Worm (Caenorhabditis elegans) whole organism, L1 larva: ENCODE measurements around the gene rnp-5.

Source experiments
- C16A3.4 ChIP-seq: fragments of 150-350 bp; optimal IDR thresholded peaks from 2 replicates; lab custom pipeline; 2014; ENCODE audit warnings: missing biosample characterization, missing genetic modification characterization
- C34B4.2 ChIP-seq: sonication (generic microtip); optimal IDR thresholded peaks from 2 replicates; lab custom pipeline; 2017; ENCODE audit warnings: mild to moderate bottlenecking, missing genetic modification characterization, missing compliant biosample characterization
- F16B12.6 ChIP-seq: fragments of 150-350 bp; optimal IDR thresholded peaks from 2 replicates; lab custom pipeline; 2014; ENCODE audit warnings: missing biosample characterization, missing genetic modification characterization
- ama-1 ChIP-seq: fragments of 150-350 bp; optimal IDR thresholded peaks from 2 replicates; lab custom pipeline; 2014
- blmp-1 ChIP-seq: fragments of 150-350 bp; optimal IDR thresholded peaks from 2 replicates; lab custom pipeline; 2014; ENCODE audit warnings: missing biosample characterization, missing genetic modification characterization
- ceh-8 ChIP-seq: fragments of 200-800 bp; sonication (Bioruptor generic); optimal IDR thresholded peaks from 2 replicates; lab custom pipeline; 2018; ENCODE audit warnings: mild to moderate bottlenecking, missing genetic modification characterization, moderate library complexity, missing compliant biosample characterization
- ceh-90 ChIP-seq: sonication (generic microtip); optimal IDR thresholded peaks from 2 replicates; lab custom pipeline; 2016; ENCODE audit warnings: missing genetic modification characterization, missing compliant biosample characterization
- ces-1 ChIP-seq: fragments of 150-350 bp; optimal IDR thresholded peaks from 2 replicates; lab custom pipeline; 2014; ENCODE audit warnings: missing biosample characterization, missing genetic modification reagents, missing genetic modification characterization
- efl-1 ChIP-seq, 4 experiments: fragments of 150-350 bp; optimal IDR thresholded peaks in 3 of 4; peaks in 1 of 4; 1 replicate in 1 of 4; 2 replicates in 3 of 4; lab custom pipeline; 2014; ENCODE audit warnings: missing biosample characterization in 2 of 4, missing genetic modification characterization in 2 of 4, missing genetic modification reagents in 2 of 4
- efl-3 ChIP-seq: fragments of 200-800 bp; sonication (Bioruptor generic); optimal IDR thresholded peaks from 2 replicates; lab custom pipeline; 2018; ENCODE audit warnings: mild to moderate bottlenecking, missing genetic modification characterization, missing compliant biosample characterization
- elt-2 ChIP-seq: sonication (generic microtip); optimal IDR thresholded peaks from 2 replicates; lab custom pipeline; 2016; ENCODE audit warnings: missing genetic modification characterization, mild to moderate bottlenecking, inconsistent platforms, missing compliant biosample characterization, missing genetic modification reagents
- fkh-10 ChIP-seq: sonication (generic microtip); optimal IDR thresholded peaks from 2 replicates; lab custom pipeline; 2017; ENCODE audit warnings: missing biosample characterization, missing genetic modification reagents, missing genetic modification characterization
- fkh-8 ChIP-seq: sonication (generic microtip); optimal IDR thresholded peaks from 2 replicates; lab custom pipeline; 2016; ENCODE audit warnings: mild to moderate bottlenecking, missing genetic modification characterization, missing compliant biosample characterization
- fos-1 ChIP-seq: fragments of 150-350 bp; optimal IDR thresholded peaks from 2 replicates; lab custom pipeline; 2014; ENCODE audit warnings: missing biosample characterization, missing genetic modification characterization
- hlh-17 ChIP-seq: fragments of 200-800 bp; sonication (Bioruptor generic); optimal IDR thresholded peaks from 2 replicates; lab custom pipeline; 2018; ENCODE audit warnings: missing genetic modification characterization, mild to moderate bottlenecking, missing compliant biosample characterization, moderate library complexity, borderline replicate concordance
- hlh-4 ChIP-seq: sonication (generic microtip); optimal IDR thresholded peaks from 2 replicates; lab custom pipeline; 2016; ENCODE audit warnings: mild to moderate bottlenecking, missing genetic modification characterization, missing compliant biosample characterization
- jun-1 ChIP-seq: fragments of 150-350 bp; optimal IDR thresholded peaks from 2 replicates; lab custom pipeline; 2014; ENCODE audit warnings: missing biosample characterization, missing genetic modification reagents, missing genetic modification characterization
- lin-13 ChIP-seq: fragments of 150-350 bp; optimal IDR thresholded peaks from 2 replicates; lab custom pipeline; 2014; ENCODE audit warnings: missing biosample characterization, missing genetic modification reagents, missing genetic modification characterization
- lin-14 ChIP-seq: fragments of 200-800 bp; sonication (Bioruptor generic); optimal IDR thresholded peaks from 2 replicates; lab custom pipeline; 2018; ENCODE audit warnings: mild to moderate bottlenecking, missing genetic modification characterization, moderate library complexity, missing compliant biosample characterization
- lin-35 ChIP-seq, 2 experiments: fragments of 150-350 bp; optimal IDR thresholded peaks; 2 replicates each; lab custom pipeline; 2014; ENCODE audit warnings: missing biosample characterization in 2 of 2, missing genetic modification characterization in 2 of 2, missing genetic modification reagents in 2 of 2
- lin-39 ChIP-seq: fragments of 150-350 bp; optimal IDR thresholded peaks from 2 replicates; lab custom pipeline; 2014; ENCODE audit warnings: missing biosample characterization, missing genetic modification reagents, missing genetic modification characterization
- lir-3 ChIP-seq: sonication (generic microtip); optimal IDR thresholded peaks from 2 replicates; lab custom pipeline; 2016; ENCODE audit warnings: mild to moderate bottlenecking, missing genetic modification characterization, moderate library complexity, missing compliant biosample characterization; ENCODE audit not compliant: poor library complexity
- lsy-2 ChIP-seq, 2 experiments: fragments of 150-350 bp; optimal IDR thresholded peaks; 2 replicates each; lab custom pipeline; 2014; ENCODE audit warnings: missing biosample characterization in 2 of 2, missing genetic modification characterization in 2 of 2
- mab-9 ChIP-seq: fragments of 200-800 bp; sonication (Bioruptor generic); IDR thresholded peaks from 2 replicates; pipeline ENCODE4 v1.3.6; 2022; ENCODE audit warnings: missing genetic modification reagents, missing genetic modification characterization, missing compliant biosample characterization
- mef-2 ChIP-seq: fragments of 150-350 bp; optimal IDR thresholded peaks from 2 replicates; lab custom pipeline; 2014; ENCODE audit warnings: missing biosample characterization, missing genetic modification characterization
- nhr-19 ChIP-seq: fragments of 200-800 bp; sonication (Bioruptor generic); conservative IDR thresholded peaks from 2 replicates; pipeline ENCODE4 v1.3.6; 2022; ENCODE audit warnings: missing genetic modification characterization, missing compliant biosample characterization
- nhr-20 ChIP-seq: sonication (generic microtip); optimal IDR thresholded peaks from 2 replicates; lab custom pipeline; 2016; ENCODE audit warnings: mild to moderate bottlenecking, missing genetic modification characterization, missing compliant biosample characterization
- nhr-237 ChIP-seq: fragments of 150-350 bp; optimal IDR thresholded peaks from 2 replicates; lab custom pipeline; 2014; ENCODE audit warnings: missing biosample characterization, missing genetic modification characterization
- nhr-28 ChIP-seq: fragments of 150-350 bp; optimal IDR thresholded peaks from 2 replicates; lab custom pipeline; 2014; ENCODE audit warnings: missing biosample characterization, missing genetic modification characterization
- nhr-47 ChIP-seq: sonication (generic microtip); optimal IDR thresholded peaks from 2 replicates; lab custom pipeline; 2016; ENCODE audit warnings: mild to moderate bottlenecking, missing genetic modification characterization, moderate library complexity, missing compliant biosample characterization
- nhr-71 ChIP-seq: sonication (generic microtip); optimal IDR thresholded peaks from 2 replicates; lab custom pipeline; 2016; ENCODE audit warnings: mild to moderate bottlenecking, missing genetic modification characterization, moderate library complexity, missing compliant biosample characterization
- nhr-76 ChIP-seq: sonication (generic microtip); optimal IDR thresholded peaks from 2 replicates; lab custom pipeline; 2017; ENCODE audit warnings: missing biosample characterization, missing genetic modification characterization
- nhr-77 ChIP-seq: fragments of 150-350 bp; optimal IDR thresholded peaks from 2 replicates; lab custom pipeline; 2014; ENCODE audit warnings: missing biosample characterization, missing genetic modification characterization
- nhr-85 ChIP-seq: sonication (generic microtip); peaks from one replicate; lab custom pipeline; 2016; ENCODE audit warnings: missing genetic modification characterization, inconsistent platforms, missing compliant biosample characterization
- pag-3 ChIP-seq: sonication (generic microtip); optimal IDR thresholded peaks from 2 replicates; lab custom pipeline; 2017; ENCODE audit warnings: missing genetic modification characterization, mild to moderate bottlenecking, missing compliant biosample characterization, antibody characterized with exemption, borderline replicate concordance; ENCODE audit not compliant: insufficient read depth
- pax-3 ChIP-seq: fragments of 200-800 bp; sonication (Bioruptor generic); optimal IDR thresholded peaks from 2 replicates; lab custom pipeline; 2018; ENCODE audit warnings: mild to moderate bottlenecking, missing genetic modification characterization, moderate library complexity, missing compliant biosample characterization
- pqm-1 ChIP-seq: sonication (generic microtip); optimal IDR thresholded peaks from 3 replicates; lab custom pipeline; 2017; ENCODE audit warnings: missing biosample characterization, missing genetic modification characterization
- snu-23 ChIP-seq: sonication (generic microtip); optimal IDR thresholded peaks from 2 replicates; lab custom pipeline; 2016; ENCODE audit warnings: missing genetic modification characterization, missing compliant biosample characterization
- sptf-1 ChIP-seq: fragments of 150-350 bp; optimal IDR thresholded peaks from 2 replicates; lab custom pipeline; 2014; ENCODE audit warnings: missing biosample characterization, missing genetic modification characterization
- swsn-7 ChIP-seq: sonication (generic microtip); optimal IDR thresholded peaks from 2 replicates; lab custom pipeline; 2016; ENCODE audit warnings: missing genetic modification characterization, missing compliant biosample characterization
- tlp-1 ChIP-seq: fragments of 150-350 bp; optimal IDR thresholded peaks from 2 replicates; lab custom pipeline; 2014; ENCODE audit warnings: missing biosample characterization, missing genetic modification characterization
- unc-130 ChIP-seq: fragments of 150-350 bp; optimal IDR thresholded peaks from 2 replicates; lab custom pipeline; 2017; ENCODE audit warnings: missing biosample characterization, missing genetic modification characterization, inconsistent platforms
- unc-30 ChIP-seq: sonication (generic microtip); optimal IDR thresholded peaks from 2 replicates; lab custom pipeline; 2017; ENCODE audit warnings: missing biosample characterization, missing genetic modification characterization
- unc-62 ChIP-seq: fragments of 150-350 bp; optimal IDR thresholded peaks from 2 replicates; lab custom pipeline; 2014; ENCODE audit warnings: missing biosample characterization, missing genetic modification reagents, missing genetic modification characterization
- unc-98 ChIP-seq: fragments of 200-800 bp; sonication (Bioruptor generic); IDR thresholded peaks from 2 replicates; pipeline ENCODE4 v1.3.6; 2022; ENCODE audit warnings: missing genetic modification characterization, missing compliant biosample characterization
- zag-1 ChIP-seq: fragments of 150-350 bp; optimal IDR thresholded peaks from 2 replicates; lab custom pipeline; 2014; ENCODE audit warnings: missing biosample characterization, missing genetic modification characterization
- zip-4 ChIP-seq: fragments of 200-800 bp; sonication (Bioruptor generic); optimal IDR thresholded peaks from 2 replicates; lab custom pipeline; 2018; ENCODE audit warnings: mild to moderate bottlenecking, missing genetic modification characterization, moderate library complexity, missing compliant biosample characterization
- ztf-11 ChIP-seq, 2 experiments: sonication (generic microtip); optimal IDR thresholded peaks; 2 replicates each; lab custom pipeline; 2016 to 2017; ENCODE audit warnings: missing genetic modification characterization in 2 of 2, missing biosample characterization in 1 of 2, missing compliant biosample characterization in 1 of 2
- ztf-4 ChIP-seq: fragments of 150-350 bp; optimal IDR thresholded peaks from 2 replicates; lab custom pipeline; 2014; ENCODE audit warnings: missing biosample characterization, missing genetic modification characterization

The rnp-5 gene

DNA sequence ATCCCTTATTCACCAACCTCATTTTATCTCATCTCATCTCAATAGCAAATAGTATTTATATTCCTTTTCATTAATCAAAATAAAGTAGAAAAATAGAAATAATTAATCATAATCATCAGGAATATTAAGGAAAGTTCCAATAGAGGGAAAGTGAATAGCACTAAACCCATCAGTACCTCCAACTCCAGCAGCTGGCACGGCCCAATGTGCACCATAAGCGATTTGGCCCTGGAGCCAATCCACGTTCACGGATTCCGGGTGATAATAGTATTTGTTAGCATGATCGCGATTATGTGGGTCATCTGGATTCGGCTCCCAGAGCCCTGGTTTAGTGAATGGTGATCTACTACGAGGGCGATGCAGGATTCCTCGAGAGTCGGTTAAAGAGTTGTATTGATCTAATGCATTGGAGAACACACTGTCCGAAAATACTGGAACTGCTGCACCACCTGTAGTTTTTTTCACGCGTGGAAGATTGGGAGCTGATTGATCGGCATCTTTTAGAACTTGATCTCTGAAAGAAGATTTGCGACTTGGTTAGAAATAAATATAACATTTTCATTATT lies 17.9 kb downstream of the rnp-5 start (continued):
- peak; percentile 51 for TF ChIP-seq nhr-77 (tag; lab: Kevin White, UChicago)
- TF ChIP-seq ama-1 (lab: Kevin White, UChicago), result peak; percentile 97
- TF ChIP-seq C16A3.4, result peak; percentile 23
- TF ChIP-seq fos-1 (tag; lab: Kevin White, UChicago), result peak; percentile 4
- TF ChIP-seq nhr-76 (tag; lab: Kevin White, UChicago), result no peak
- peak; percentile 11 for TF ChIP-seq lin-14 (GFP tag; lab: Kevin White, UChicago)
- TF ChIP-seq pqm-1 (tag; lab: Kevin White, UChicago), result no peak
- no peak for TF ChIP-seq tlp-1 (tag; lab: Kevin White, UChicago)
- TF ChIP-seq efl-1 (optimal IDR thresholded peaks at IDR 0.05; lab: Kevin White, UChicago), result peak; percentile 34 to 45
- TF ChIP-seq efl-1 (GFP tag; optimal IDR thresholded peaks at IDR 0.05 in 1 of 2; lab: Kevin White, UChicago), result no peak
- TF ChIP-seq nhr-28 (tag; lab: Kevin White, UChicago), result peak; percentile 7
- TF ChIP-seq lin-39 (tag; lab: Kevin White, UChicago), result no peak
- TF ChIP-seq unc-98 (GFP tag; lab: Robert Waterston, UW), result no peak
- TF ChIP-seq efl-3 (GFP tag; lab: Kevin White, UChicago), result no peak
- TF ChIP-seq mab-9 (GFP tag; lab: Robert Waterston, UW), result no peak
- TF ChIP-seq lin-35 (GFP tag; optimal IDR thresholded peaks at IDR 0.05; lab: Kevin White, UChicago), result peak in 1 of 2 experiments; percentile 19
- TF ChIP-seq swsn-7 (tag; lab: Kevin White, UChicago), result peak; percentile 7
- TF ChIP-seq nhr-85, result peak; percentile 75
- peak; percentile 40 to 64 for TF ChIP-seq lsy-2 (tag; optimal IDR thresholded peaks at IDR 0.05; lab: Kevin White, UChicago)
- TF ChIP-seq lin-13 (GFP tag; lab: Kevin White, UChicago), result no peak
- TF ChIP-seq unc-62 (GFP tag; lab: Kevin White, UChicago), result no peak
- peak; percentile 29 for TF ChIP-seq elt-2 (tag; lab: Kevin White, UChicago)
- no peak for TF ChIP-seq sptf-1 (tag; lab: Kevin White, UChicago)
- peak; percentile 81 for TF ChIP-seq ztf-4 (tag; lab: Kevin White, UChicago)
- TF ChIP-seq C34B4.2 (tag; lab: Kevin White, UChicago), result peak; percentile 55
- TF ChIP-seq mef-2 (tag; lab: Kevin White, UChicago), result no peak
- TF ChIP-seq ces-1 (GFP tag; lab: Kevin White, UChicago), result no peak
- TF ChIP-seq ztf-11 (tag; optimal IDR thresholded peaks at IDR 0.05; lab: Kevin White, UChicago), result peak in 1 of 2 experiments; percentile 63
- peak; percentile 68 for TF ChIP-seq jun-1 (tag; lab: Kevin White, UChicago)
- no peak for TF ChIP-seq lir-3 (tag; lab: Kevin White, UChicago)
- TF ChIP-seq nhr-71, result peak; percentile 75
- peak; percentile 24 for TF ChIP-seq fkh-8 (tag; lab: Kevin White, UChicago)
- TF ChIP-seq zip-4 (GFP tag; lab: Kevin White, UChicago), result no peak
- TF ChIP-seq pax-3 (tag; lab: Kevin White, UChicago), result peak; percentile 71
- TF ChIP-seq hlh-4 (tag; lab: Kevin White, UChicago), result no peak
- no peak for TF ChIP-seq unc-30
- TF ChIP-seq hlh-17 (GFP tag; lab: Kevin White, UChicago), result peak; percentile 84
- TF ChIP-seq nhr-19 (GFP tag; lab: Robert Waterston, UW), result peak; percentile 42; the same call in 1 of the 2 replicates
- TF ChIP-seq pag-3 (tag; lab: Kevin White, UChicago), result no peak
- TF ChIP-seq ceh-90 (tag; lab: Kevin White, UChicago), result no peak
- TF ChIP-seq F16B12.6, result no peak
- peak; percentile 60 for TF ChIP-seq fkh-10
- peak; percentile 68 for TF ChIP-seq nhr-47 (tag; lab: Kevin White, UChicago)
- no peak for TF ChIP-seq zag-1 (tag; lab: Kevin White, UChicago)
- no peak for TF ChIP-seq nhr-237
- no peak for TF ChIP-seq unc-130 (tag; lab: Kevin White, UChicago)
- TF ChIP-seq blmp-1, result no peak
- peak; percentile 26 for TF ChIP-seq ceh-8 (GFP tag; lab: Kevin White, UChicago)
- peak; percentile 15 for TF ChIP-seq snu-23 (GFP tag; lab: Kevin White, UChicago)
- TF ChIP-seq nhr-20 (tag; lab: Kevin White, UChicago), result peak; percentile 31
